Fruit fly (Drosophila melanogaster) whole organism, pupa: ENCODE measurements around the gene CG17134.

ENCODE experiments used
- CG10348 ChIP-seq: fragments of 200-800 bp; sonication (Bioruptor generic); IDR thresholded peaks from 2 replicates; pipeline ENCODE4 v1.3.6; 2022; ENCODE audit warnings: missing biosample characterization, missing genetic modification characterization
- CG12605 ChIP-seq: fragments of 200-800 bp; sonication (Bioruptor generic); IDR thresholded peaks from 2 replicates; pipeline ENCODE4 v1.3.6; 2022; ENCODE audit warnings: missing biosample characterization, missing genetic modification characterization
- CG13204 ChIP-seq: fragments of 200-800 bp; sonication (Bioruptor generic); optimal IDR thresholded peaks from 2 replicates; lab custom pipeline; 2018; ENCODE audit warnings: missing biosample characterization, mild to moderate bottlenecking, missing genetic modification characterization, moderate library complexity
- CG14655 ChIP-seq: fragments of 200-800 bp; sonication (Bioruptor generic); optimal IDR thresholded peaks from 3 replicates; lab custom pipeline; 2017; ENCODE audit warnings: mild to moderate bottlenecking, missing biosample characterization, missing genetic modification reagents, missing genetic modification characterization
- CG15710 ChIP-seq: fragments of 200-800 bp; sonication (Bioruptor generic); optimal IDR thresholded peaks from 2 replicates; lab custom pipeline; 2018; ENCODE audit warnings: missing biosample characterization, mild to moderate bottlenecking, missing genetic modification characterization, moderate library complexity
- CG17806 ChIP-seq: fragments of 200-800 bp; sonication (Bioruptor generic); optimal IDR thresholded peaks from 2 replicates; lab custom pipeline; 2018; ENCODE audit warnings: missing biosample characterization, mild to moderate bottlenecking, missing genetic modification characterization, moderate library complexity
- CG32121 ChIP-seq: fragments of 200-800 bp; sonication (Bioruptor generic); IDR thresholded peaks from 2 replicates; pipeline ENCODE4 v1.3.6; 2022; ENCODE audit warnings: missing biosample characterization, missing genetic modification characterization
- CG34367 ChIP-seq: fragments of 200-800 bp; sonication (Bioruptor generic); optimal IDR thresholded peaks from 2 replicates; lab custom pipeline; 2018; ENCODE audit warnings: missing biosample characterization, mild to moderate bottlenecking, missing genetic modification characterization
- CG4496 ChIP-seq: fragments of 200-800 bp; sonication (Bioruptor generic); IDR thresholded peaks from 3 replicates; pipeline ENCODE4 v1.3.6; 2022; ENCODE audit warnings: missing biosample characterization, missing genetic modification characterization
- CG8159 ChIP-seq: fragments of 200-800 bp; sonication (Bioruptor generic); optimal IDR thresholded peaks from 3 replicates; lab custom pipeline; 2018; ENCODE audit warnings: missing biosample characterization, mild to moderate bottlenecking, missing genetic modification characterization, moderate library complexity
- CG8301 ChIP-seq: fragments of 200-800 bp; sonication (Bioruptor generic); optimal IDR thresholded peaks from 2 replicates; lab custom pipeline; 2018; ENCODE audit warnings: missing biosample characterization, mild to moderate bottlenecking, missing genetic modification characterization
- CG9948 ChIP-seq: fragments of 200-800 bp; sonication (Bioruptor generic); optimal IDR thresholded peaks from 2 replicates; lab custom pipeline; 2018; ENCODE audit warnings: missing biosample characterization, mild to moderate bottlenecking, missing genetic modification characterization, moderate library complexity
- D1 ChIP-seq: fragments of 200-800 bp; sonication (Bioruptor generic); optimal IDR thresholded peaks from 2 replicates; lab custom pipeline; 2018; ENCODE audit warnings: missing biosample characterization, mild to moderate bottlenecking, missing genetic modification characterization, moderate library complexity
- EcR ChIP-seq: fragments of 200-800 bp; sonication (Bioruptor generic); optimal IDR thresholded peaks from 3 replicates; lab custom pipeline; 2019; ENCODE audit warnings: missing biosample characterization, missing genetic modification characterization, mild to moderate bottlenecking, moderate library complexity, missing genetic modification reagents
- Ets98B ChIP-seq: fragments of 200-800 bp; sonication (Bioruptor generic); IDR thresholded peaks from 2 replicates; pipeline ENCODE4 v1.3.6; 2022; ENCODE audit warnings: missing biosample characterization, missing genetic modification characterization
- Pif1A ChIP-seq: fragments of 200-800 bp; sonication (Bioruptor generic); optimal IDR thresholded peaks from 3 replicates; lab custom pipeline; 2016; ENCODE audit warnings: missing biosample characterization, missing genetic modification characterization
- Pif1B ChIP-seq: fragments of 200-800 bp; sonication (Bioruptor generic); optimal IDR thresholded peaks from 3 replicates; lab custom pipeline; 2016; ENCODE audit warnings: missing biosample characterization, missing genetic modification characterization
- Snoo ChIP-seq: fragments of 200-800 bp; sonication (Bioruptor generic); optimal IDR thresholded peaks from 3 replicates; lab custom pipeline; 2017; ENCODE audit warnings: missing biosample characterization, mild to moderate bottlenecking, missing genetic modification characterization, inconsistent platforms
- fd96Ca ChIP-seq: fragments of 200-800 bp; sonication (Bioruptor generic); IDR thresholded peaks from 3 replicates; pipeline ENCODE4 v1.3.6; 2022; ENCODE audit warnings: missing biosample characterization, missing genetic modification characterization
- gl ChIP-seq: fragments of 200-800 bp; sonication (Bioruptor generic); optimal IDR thresholded peaks from 2 replicates; lab custom pipeline; 2018; ENCODE audit warnings: missing biosample characterization, mild to moderate bottlenecking, missing genetic modification characterization
- rn ChIP-seq: fragments of 200-800 bp; sonication (Bioruptor generic); IDR thresholded peaks from 2 replicates; pipeline ENCODE4 v1.3.6; 2022; ENCODE audit warnings: missing biosample characterization, missing genetic modification characterization

CG17134 gene

DNA sequence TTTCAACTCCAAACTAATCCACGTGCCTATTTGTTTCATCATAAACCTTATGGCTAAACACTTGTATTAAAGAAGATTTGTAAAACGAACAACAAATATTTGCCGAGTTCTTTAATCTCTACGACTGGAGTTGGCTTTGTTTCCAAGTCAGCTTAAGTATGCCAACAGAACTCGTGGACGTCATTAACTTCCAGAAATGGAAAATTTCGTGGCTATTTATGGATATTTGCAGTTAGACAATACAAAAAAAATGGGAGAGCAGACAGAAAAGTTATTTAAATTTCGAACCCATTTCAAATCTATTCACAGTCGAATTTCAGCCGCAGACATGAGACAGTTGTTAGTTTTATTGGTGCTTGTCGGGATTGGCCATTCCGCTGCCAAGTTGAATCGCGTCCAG lies at the start of gene CG17134:
Gene CG17134, plus strand, starts transcription at position 301 of the 400 bp plus-strand sequence.
- TF ChIP-seq CG32121 (GFP tag; lab: Robert Waterston, UW) = no peak
- TF ChIP-seq rn (GFP tag; lab: Robert Waterston, UW) = no peak
- TF ChIP-seq CG8301 (tag; lab: Kevin White, UChicago) = no peak
- TF ChIP-seq CG9948 (tag; lab: Kevin White, UChicago) = no peak
- TF ChIP-seq Pif1B (GFP tag; lab: Kevin White, UChicago) = no peak
- no peak for TF ChIP-seq CG17806 (tag; lab: Kevin White, UChicago)
- no peak for TF ChIP-seq CG12605
- no peak for TF ChIP-seq CG8159 (tag; lab: Kevin White, UChicago)
- no peak for TF ChIP-seq D1 (tag; lab: Kevin White, UChicago)

DNA sequence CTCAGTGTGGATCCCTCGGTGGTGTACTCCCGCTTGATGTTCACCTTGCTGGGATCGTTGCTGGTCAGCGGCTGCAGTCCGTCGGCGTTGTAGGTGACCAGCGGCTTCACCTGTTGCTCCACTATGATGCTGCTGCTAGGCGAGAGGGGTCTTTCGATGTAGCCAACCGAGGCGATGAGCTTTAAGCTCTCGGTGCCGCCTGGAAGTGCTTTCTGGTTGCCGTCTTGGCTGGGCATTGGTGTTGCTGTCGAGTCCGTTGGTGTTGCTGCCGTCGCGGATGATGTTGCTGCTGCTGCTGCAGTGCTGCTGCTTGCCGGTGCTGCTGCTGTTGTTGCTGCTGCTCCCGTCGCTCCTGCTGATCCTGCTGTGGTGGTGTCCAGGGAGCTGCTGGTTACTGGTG lies 46.5 kb upstream of the CG17134 start:
- TF ChIP-seq Ets98B (GFP tag; lab: Robert Waterston, UW) (no peak), EcR (GFP tag; lab: Kevin White, UChicago) (no peak), CG12605 (peak; percentile 42; the same call in 1 of the 2 replicates), CG4496 (GFP tag; lab: Robert Waterston, UW) (peak; percentile 33; the same call in 1 of the 3 replicates), CG13204 (GFP tag; lab: Kevin White, UChicago) (no peak), fd96Ca (GFP tag; lab: Robert Waterston, UW) (no peak), CG17806 (tag; lab: Kevin White, UChicago) (no peak)

DNA sequence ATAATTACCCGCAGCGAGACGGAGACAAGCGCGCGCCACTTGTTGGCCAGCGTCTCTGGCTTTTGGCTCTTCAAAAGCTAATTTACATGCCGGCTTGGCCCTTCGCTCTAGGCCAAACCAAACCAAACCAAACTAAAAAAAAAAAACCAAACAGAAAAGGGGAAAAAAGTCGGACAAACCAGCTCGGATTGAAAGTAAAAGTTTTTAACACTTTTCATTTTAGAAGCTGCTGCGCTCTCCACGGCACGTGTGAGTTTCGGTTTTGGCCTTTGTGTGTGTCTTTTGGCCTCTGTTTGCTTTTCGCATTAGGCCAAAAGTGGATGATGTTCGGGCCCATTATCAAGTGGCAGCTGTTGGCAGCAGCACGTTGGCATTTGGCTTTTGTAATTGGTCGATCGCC lies 39.3 kb upstream of the CG17134 start:
- TF ChIP-seq CG32121 (GFP tag; lab: Robert Waterston, UW) (no peak), CG10348 (GFP tag; lab: Robert Waterston, UW) (no peak), fd96Ca (GFP tag; lab: Robert Waterston, UW) (no peak)

DNA sequence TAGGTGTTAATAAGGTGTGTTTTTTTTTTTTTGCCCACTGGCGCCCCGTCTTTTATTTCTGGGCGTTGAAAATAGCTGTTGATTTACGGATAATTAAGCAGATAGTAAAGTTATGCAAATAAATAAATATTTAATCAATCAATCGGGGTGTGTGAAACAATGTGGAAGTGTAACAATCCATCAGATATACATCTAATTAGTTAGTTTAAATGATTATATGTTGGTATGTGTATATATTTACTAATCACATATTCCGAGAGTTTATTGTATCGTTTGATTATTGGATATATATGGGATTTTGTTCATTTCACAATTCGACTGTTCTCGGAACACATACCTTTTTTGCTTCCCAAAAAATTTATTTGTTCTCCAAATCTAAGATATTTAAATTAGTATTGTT lies 30.6 kb upstream of the CG17134 start, which contains the start of gene CG31870:
Gene CG31870, plus strand, starts transcription at position 301 of the 400 bp plus-strand sequence.
- TF ChIP-seq CG4496 (GFP tag; lab: Robert Waterston, UW) = no peak
- no peak for TF ChIP-seq CG12605
- TF ChIP-seq EcR (GFP tag; lab: Kevin White, UChicago) = no peak
- no peak for TF ChIP-seq gl (tag; lab: Kevin White, UChicago)
- no peak for TF ChIP-seq CG15710
- no peak for TF ChIP-seq Snoo (tag; lab: Kevin White, UChicago)
- TF ChIP-seq CG9948 (tag; lab: Kevin White, UChicago) = no peak
- TF ChIP-seq CG8301 (tag; lab: Kevin White, UChicago) = no peak
- TF ChIP-seq Pif1A = no peak
- no peak for TF ChIP-seq CG32121 (GFP tag; lab: Robert Waterston, UW)
- TF ChIP-seq CG17806 (tag; lab: Kevin White, UChicago) = no peak
- TF ChIP-seq rn (GFP tag; lab: Robert Waterston, UW) = no peak
- no peak for TF ChIP-seq CG14655 (GFP tag; lab: Kevin White, UChicago)
- no peak for TF ChIP-seq CG8159 (tag; lab: Kevin White, UChicago)
- no peak for TF ChIP-seq D1 (tag; lab: Kevin White, UChicago)
- TF ChIP-seq fd96Ca (GFP tag; lab: Robert Waterston, UW) = no peak
- no peak for TF ChIP-seq CG13204 (GFP tag; lab: Kevin White, UChicago)
- no peak for TF ChIP-seq Pif1B (GFP tag; lab: Kevin White, UChicago)
- no peak for TF ChIP-seq Ets98B (GFP tag; lab: Robert Waterston, UW)

DNA sequence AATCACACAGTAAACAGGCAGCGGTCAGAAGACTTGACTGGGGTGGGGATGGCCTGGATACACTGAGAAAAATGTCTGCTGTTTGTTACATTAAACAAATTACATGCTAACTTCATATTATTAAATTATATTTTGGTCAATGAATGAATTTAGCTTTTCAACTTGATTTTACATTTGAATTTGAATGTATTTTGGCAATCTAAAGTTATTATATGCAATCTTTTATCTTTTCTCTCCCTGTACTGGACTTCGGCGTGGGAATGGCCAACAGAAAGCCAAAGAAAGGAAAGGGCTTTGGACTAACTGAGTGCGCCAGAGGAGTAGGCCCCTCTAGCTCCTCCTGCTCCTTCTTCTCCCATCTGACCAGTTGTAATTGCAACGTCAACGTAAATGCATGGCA lies 29.2 kb upstream of the CG17134 start:
- peak; percentile 58 for TF ChIP-seq CG9948 (tag; lab: Kevin White, UChicago)
- no peak; the same call in 1 of the 2 replicates for TF ChIP-seq CG12605
- no peak; the same call in 2 of the 3 replicates for TF ChIP-seq CG4496 (GFP tag; lab: Robert Waterston, UW)
- TF ChIP-seq CG34367 = peak; percentile 18
- peak; percentile 66 for TF ChIP-seq CG14655 (GFP tag; lab: Kevin White, UChicago)
- TF ChIP-seq CG10348 (GFP tag; lab: Robert Waterston, UW) = no peak
- peak; percentile 44 for TF ChIP-seq CG8159 (tag; lab: Kevin White, UChicago)
- peak; percentile 49 for TF ChIP-seq CG15710
- peak; percentile 66 for TF ChIP-seq CG17806 (tag; lab: Kevin White, UChicago)
- TF ChIP-seq D1 (tag; lab: Kevin White, UChicago) = no peak
- peak; percentile 11 for TF ChIP-seq EcR (GFP tag; lab: Kevin White, UChicago)
- peak; percentile 38 for TF ChIP-seq CG8301 (tag; lab: Kevin White, UChicago)
- TF ChIP-seq fd96Ca (GFP tag; lab: Robert Waterston, UW) = peak; percentile 57; the same call in 1 of the 3 replicates
- TF ChIP-seq CG13204 (GFP tag; lab: Kevin White, UChicago) = no peak
- TF ChIP-seq rn (GFP tag; lab: Robert Waterston, UW) = no peak
- TF ChIP-seq Pif1A = peak; percentile 71
- peak; percentile 57 for TF ChIP-seq Pif1B (GFP tag; lab: Kevin White, UChicago)
- no peak for TF ChIP-seq CG32121 (GFP tag; lab: Robert Waterston, UW)
- TF ChIP-seq Ets98B (GFP tag; lab: Robert Waterston, UW) = no peak
- peak; percentile 76 for TF ChIP-seq Snoo (tag; lab: Kevin White, UChicago)
- peak; percentile 29 for TF ChIP-seq gl (tag; lab: Kevin White, UChicago)

DNA sequence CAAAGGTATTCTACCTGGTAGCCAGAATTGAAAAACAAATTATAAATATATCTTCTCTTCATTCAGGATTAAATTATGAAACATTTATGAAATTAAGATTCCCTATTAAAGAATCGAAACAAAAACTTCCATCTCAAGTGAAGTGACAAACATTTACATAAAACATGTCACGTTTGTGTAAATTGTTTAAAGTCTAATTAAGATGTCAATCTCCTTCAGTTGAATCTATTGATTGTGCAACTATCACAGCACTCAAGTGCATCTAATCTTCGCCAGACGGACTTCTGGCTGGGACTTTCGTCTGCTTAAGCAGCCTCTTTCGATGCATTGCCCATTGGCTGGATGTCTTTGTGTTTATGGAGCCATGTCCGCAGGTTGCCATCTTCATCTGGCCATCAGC lies 28.4 kb upstream of the CG17134 start:
- TF ChIP-seq CG9948 (tag; lab: Kevin White, UChicago) = peak; percentile 46
- TF ChIP-seq CG14655 (GFP tag; lab: Kevin White, UChicago) = peak; percentile 53
- no peak for TF ChIP-seq Snoo (tag; lab: Kevin White, UChicago)
- TF ChIP-seq, all 21 proteins: peak for 2
